Worm (Caenorhabditis elegans) whole organism, young adult: Measurements from ENCODE around the gene F23H11.5.

Experiments used
- B0261.1 ChIP-seq: sonication (generic microtip); optimal IDR thresholded peaks from 2 replicates; lab custom pipeline; 2016; ENCODE audit warnings: mild to moderate bottlenecking, missing genetic modification characterization, moderate library complexity, missing compliant biosample characterization
- C17E4.6 ChIP-seq: fragments of 200-800 bp; sonication (Bioruptor generic); IDR thresholded peaks from 2 replicates; pipeline ENCODE4 v1.3.6; 2022; ENCODE audit warnings: missing genetic modification reagents, missing genetic modification characterization, missing compliant biosample characterization
- F10E7.11 ChIP-seq: sonication (generic microtip); optimal IDR thresholded peaks from 2 replicates; lab custom pipeline; 2017; ENCODE audit warnings: mild to moderate bottlenecking, missing genetic modification characterization, moderate library complexity, missing compliant biosample characterization
- F33H1.4 ChIP-seq: fragments of 200-800 bp; sonication (Bioruptor generic); IDR thresholded peaks from 2 replicates; pipeline ENCODE4 v1.3.6; 2022; ENCODE audit warnings: missing genetic modification reagents, missing genetic modification characterization, missing compliant biosample characterization
- F55B11.4 ChIP-seq: sonication (generic microtip); optimal IDR thresholded peaks from 2 replicates; lab custom pipeline; 2016; ENCODE audit warnings: missing compliant biosample characterization, missing genetic modification characterization, borderline replicate concordance; ENCODE audit not compliant: insufficient read depth
- F57C9.4 ChIP-seq: sonication (generic microtip); optimal IDR thresholded peaks from 2 replicates; lab custom pipeline; 2017; ENCODE audit warnings: mild to moderate bottlenecking, missing genetic modification characterization, missing compliant biosample characterization
- K11D2.4 ChIP-seq: fragments of 200-800 bp; sonication (Bioruptor generic); IDR thresholded peaks from 2 replicates; pipeline ENCODE4 v1.3.6; 2022; ENCODE audit warnings: missing genetic modification reagents, missing genetic modification characterization, missing compliant biosample characterization
- K12H6.12 ChIP-seq: fragments of 200-800 bp; sonication (Bioruptor generic); optimal IDR thresholded peaks from 2 replicates; lab custom pipeline; 2018; ENCODE audit warnings: mild to moderate bottlenecking, missing genetic modification characterization, missing compliant biosample characterization
- T07F8.4 ChIP-seq: sonication (generic microtip); optimal IDR thresholded peaks from 2 replicates; lab custom pipeline; 2016; ENCODE audit warnings: mild to moderate bottlenecking, missing genetic modification characterization, moderate library complexity, missing compliant biosample characterization
- Y53G8AR.9 ChIP-seq: fragments of 200-800 bp; sonication (Bioruptor generic); conservative IDR thresholded peaks from 2 replicates; pipeline ENCODE4 v1.3.6; 2022; ENCODE audit warnings: missing genetic modification reagents, missing genetic modification characterization, missing compliant biosample characterization
- akir-1 ChIP-seq: fragments of 200-800 bp; sonication (Bioruptor generic); optimal IDR thresholded peaks from 2 replicates; lab custom pipeline; 2018; ENCODE audit warnings: mild to moderate bottlenecking, missing genetic modification characterization, moderate library complexity, missing compliant biosample characterization
- atf-7 ChIP-seq: sonication (generic microtip); optimal IDR thresholded peaks from 2 replicates; lab custom pipeline; 2017; ENCODE audit warnings: mild to moderate bottlenecking, missing genetic modification characterization, missing compliant biosample characterization
- attf-3 ChIP-seq: fragments of 200-800 bp; sonication (Bioruptor generic); conservative IDR thresholded peaks from 2 replicates; pipeline ENCODE4 v1.3.6; 2022; ENCODE audit warnings: missing genetic modification reagents, missing genetic modification characterization, missing compliant biosample characterization
- attf-5 ChIP-seq: fragments of 200-800 bp; sonication (Bioruptor generic); optimal IDR thresholded peaks from 2 replicates; lab custom pipeline; 2018; ENCODE audit warnings: mild to moderate bottlenecking, missing genetic modification characterization, missing compliant biosample characterization
- ccch-3 ChIP-seq: fragments of 200-800 bp; sonication (Bioruptor generic); optimal IDR thresholded peaks from 2 replicates; lab custom pipeline; 2018; ENCODE audit warnings: mild to moderate bottlenecking, missing genetic modification characterization, missing compliant biosample characterization
- cebp-1 ChIP-seq, 2 experiments: fragments of 200-800 bp in 1 of 2; sonication (Bioruptor generic) in 1 of 2; sonication (generic microtip) in 1 of 2; IDR thresholded peaks in 1 of 2; optimal IDR thresholded peaks in 1 of 2; 2 replicates each; pipeline versions ENCODE4 v1.3.6 to Lab custom; 2017 to 2022; ENCODE audit warnings: missing compliant biosample characterization in 2 of 2, missing genetic modification characterization in 2 of 2, mild to moderate bottlenecking in 1 of 2, missing genetic modification reagents in 1 of 2, moderate library complexity in 1 of 2
- ceh-27 ChIP-seq: fragments of 200-800 bp; sonication (Bioruptor generic); optimal IDR thresholded peaks from 2 replicates; lab custom pipeline; 2018; ENCODE audit warnings: mild to moderate bottlenecking, missing genetic modification characterization, moderate library complexity, missing compliant biosample characterization
- ceh-91 ChIP-seq: fragments of 200-800 bp; sonication (Bioruptor generic); IDR thresholded peaks from 2 replicates; pipeline ENCODE4 v1.3.6; 2022; ENCODE audit warnings: missing genetic modification reagents, missing genetic modification characterization, missing compliant biosample characterization
- chd-7 ChIP-seq: sonication (generic microtip); optimal IDR thresholded peaks from 2 replicates; lab custom pipeline; 2016; ENCODE audit warnings: mild to moderate bottlenecking, missing genetic modification characterization, moderate library complexity, missing compliant biosample characterization
- die-1 ChIP-seq: sonication (generic microtip); optimal IDR thresholded peaks from 2 replicates; lab custom pipeline; 2016; ENCODE audit warnings: missing genotype, mild to moderate bottlenecking, missing genetic modification characterization, missing compliant biosample characterization
- dpl-1 ChIP-seq: fragments of 150-350 bp; optimal IDR thresholded peaks from 2 replicates; lab custom pipeline; 2014; ENCODE audit warnings: missing biosample characterization, missing genetic modification reagents, missing genetic modification characterization
- egl-44 ChIP-seq: fragments of 200-800 bp; sonication (Bioruptor generic); IDR thresholded peaks from 2 replicates; pipeline ENCODE4 v1.3.6; 2022; ENCODE audit warnings: missing genetic modification reagents, missing genetic modification characterization, missing compliant biosample characterization
- gei-17 ChIP-seq: fragments of 200-800 bp; sonication (Bioruptor generic); optimal IDR thresholded peaks from 2 replicates; lab custom pipeline; 2018; ENCODE audit warnings: mild to moderate bottlenecking, missing genetic modification characterization, missing compliant biosample characterization
- hlh-12 ChIP-seq: sonication (generic microtip); optimal IDR thresholded peaks from 2 replicates; lab custom pipeline; 2016; ENCODE audit warnings: missing genetic modification characterization, missing compliant biosample characterization
- hmg-1.2 ChIP-seq: fragments of 200-800 bp; sonication (Bioruptor generic); IDR thresholded peaks from 2 replicates; pipeline ENCODE4 v1.3.6; 2022; ENCODE audit warnings: missing genetic modification reagents, missing genetic modification characterization, missing compliant biosample characterization
- lag-1 ChIP-seq: fragments of 200-800 bp; sonication (Bioruptor generic); IDR thresholded peaks from 2 replicates; pipeline ENCODE4 v1.3.6; 2022; ENCODE audit warnings: missing genetic modification reagents, missing genetic modification characterization, missing compliant biosample characterization
- lin-26 ChIP-seq: fragments of 200-800 bp; sonication (Bioruptor generic); IDR thresholded peaks from 2 replicates; pipeline ENCODE4 v1.3.6; 2022; ENCODE audit warnings: missing genetic modification reagents, missing genetic modification characterization, missing compliant biosample characterization
- lin-35 ChIP-seq, 3 experiments: fragments of 150-350 bp in 2 of 3; sonication (generic microtip) in 1 of 3; optimal IDR thresholded peaks; 2 replicates each; lab custom pipeline; 2014 to 2018; ENCODE audit warnings: missing biosample characterization in 3 of 3, missing genetic modification characterization in 3 of 3, missing genetic modification reagents in 3 of 3
- lir-1 ChIP-seq: fragments of 200-800 bp; sonication (Bioruptor generic); conservative IDR thresholded peaks from 2 replicates; pipeline ENCODE4 v1.3.6; 2022; ENCODE audit warnings: missing genetic modification reagents, missing genetic modification characterization, missing compliant biosample characterization
- lsy-27 ChIP-seq: sonication (generic microtip); optimal IDR thresholded peaks from 2 replicates; lab custom pipeline; 2017; ENCODE audit warnings: missing genetic modification characterization, mild to moderate bottlenecking, missing compliant biosample characterization, antibody characterized with exemption, missing genotype, borderline replicate concordance; ENCODE audit not compliant: insufficient read depth
- mcd-1 ChIP-seq: fragments of 200-800 bp; sonication (Bioruptor generic); IDR thresholded peaks from 2 replicates; pipeline ENCODE4 v1.3.6; 2022; ENCODE audit warnings: missing genetic modification reagents, missing genetic modification characterization, missing compliant biosample characterization
- nfyb-1 ChIP-seq: fragments of 200-800 bp; sonication (Bioruptor generic); IDR thresholded peaks from 2 replicates; pipeline ENCODE4 v1.3.6; 2022; ENCODE audit warnings: missing genetic modification reagents, missing genetic modification characterization, missing compliant biosample characterization
- nhr-80 ChIP-seq: sonication (generic microtip); optimal IDR thresholded peaks from 2 replicates; lab custom pipeline; 2016; ENCODE audit warnings: missing genetic modification characterization, missing compliant biosample characterization
- pbrm-1 ChIP-seq: fragments of 200-800 bp; sonication (Bioruptor generic); IDR thresholded peaks from 2 replicates; pipeline ENCODE4 v1.3.6; 2022; ENCODE audit warnings: missing genetic modification reagents, missing genetic modification characterization, missing compliant biosample characterization
- rec-8 ChIP-seq, 2 experiments: sonication (generic microtip); optimal IDR thresholded peaks; 2 replicates each; lab custom pipeline; 2016; ENCODE audit warnings: mild to moderate bottlenecking in 2 of 2, missing genetic modification characterization in 2 of 2, missing genetic modification reagents in 2 of 2, missing genotype in 2 of 2, missing biosample characterization in 1 of 2, missing compliant biosample characterization in 1 of 2, moderate library complexity in 1 of 2
- repo-1 ChIP-seq: sonication (generic microtip); optimal IDR thresholded peaks from 2 replicates; lab custom pipeline; 2017; ENCODE audit warnings: mild to moderate bottlenecking, missing genetic modification characterization, missing compliant biosample characterization
- rpc-1 ChIP-seq, 2 experiments: fragments of 150-350 bp in 1 of 2; sonication (generic microtip) in 1 of 2; optimal IDR thresholded peaks; 2 replicates each; lab custom pipeline; 2014 to 2018; ENCODE audit warnings: missing biosample characterization in 1 of 2, missing genetic modification characterization in 1 of 2, missing genetic modification reagents in 1 of 2, missing genotype in 1 of 2
- sdz-38 ChIP-seq: sonication (generic microtip); optimal IDR thresholded peaks from 2 replicates; lab custom pipeline; 2016; ENCODE audit warnings: missing genotype, missing genetic modification characterization, missing compliant biosample characterization
- sea-2 ChIP-seq: fragments of 200-800 bp; sonication (Bioruptor generic); IDR thresholded peaks from 2 replicates; pipeline ENCODE4 v1.3.6; 2022; ENCODE audit warnings: missing genetic modification characterization, missing compliant biosample characterization
- snpc-4 ChIP-seq, 5 experiments: fragments of 150-350 bp in 1 of 5; sonication (generic microtip) in 4 of 5; optimal IDR thresholded peaks; 2 replicates each; lab custom pipeline; 2014 to 2018; ENCODE audit warnings: missing genetic modification characterization in 5 of 5, missing biosample characterization in 3 of 5, antibody characterized with exemption in 2 of 5, mild to moderate bottlenecking in 2 of 5, missing compliant biosample characterization in 2 of 5, missing genotype in 2 of 5, moderate library complexity in 2 of 5, missing genetic modification reagents in 1 of 5
- tbp1 ChIP-seq: fragments of 200-800 bp; sonication (Bioruptor generic); optimal IDR thresholded peaks from 2 replicates; lab custom pipeline; 2018; ENCODE audit warnings: mild to moderate bottlenecking, missing genetic modification characterization, missing compliant biosample characterization
- tlf-1 ChIP-seq: fragments of 200-800 bp; sonication (Bioruptor generic); optimal IDR thresholded peaks from 2 replicates; lab custom pipeline; 2018; ENCODE audit warnings: mild to moderate bottlenecking, missing genetic modification characterization, missing compliant biosample characterization
- unc-62 ChIP-seq: fragments of 150-350 bp; optimal IDR thresholded peaks from 2 replicates; lab custom pipeline; 2014; ENCODE audit warnings: missing biosample characterization, missing genetic modification reagents, missing genetic modification characterization
- zfh-2 ChIP-seq: fragments of 200-800 bp; sonication (Bioruptor generic); conservative IDR thresholded peaks from 2 replicates; pipeline ENCODE4 v1.3.6; 2022; ENCODE audit warnings: missing genetic modification reagents, missing genetic modification characterization, missing compliant biosample characterization
- ztf-18 ChIP-seq: sonication (generic microtip); optimal IDR thresholded peaks from 2 replicates; lab custom pipeline; 2016; ENCODE audit warnings: missing genotype, mild to moderate bottlenecking, missing genetic modification characterization, missing compliant biosample characterization
- ztf-26 ChIP-seq: sonication (generic microtip); optimal IDR thresholded peaks from 2 replicates; lab custom pipeline; 2017; ENCODE audit warnings: missing genetic modification characterization, missing compliant biosample characterization
- ztf-6 ChIP-seq: fragments of 200-800 bp; sonication (Bioruptor generic); IDR thresholded peaks from 2 replicates; pipeline ENCODE4 v1.3.6; 2022; ENCODE audit warnings: missing genetic modification reagents, missing genetic modification characterization, missing compliant biosample characterization

The F23H11.5 gene

DNA sequence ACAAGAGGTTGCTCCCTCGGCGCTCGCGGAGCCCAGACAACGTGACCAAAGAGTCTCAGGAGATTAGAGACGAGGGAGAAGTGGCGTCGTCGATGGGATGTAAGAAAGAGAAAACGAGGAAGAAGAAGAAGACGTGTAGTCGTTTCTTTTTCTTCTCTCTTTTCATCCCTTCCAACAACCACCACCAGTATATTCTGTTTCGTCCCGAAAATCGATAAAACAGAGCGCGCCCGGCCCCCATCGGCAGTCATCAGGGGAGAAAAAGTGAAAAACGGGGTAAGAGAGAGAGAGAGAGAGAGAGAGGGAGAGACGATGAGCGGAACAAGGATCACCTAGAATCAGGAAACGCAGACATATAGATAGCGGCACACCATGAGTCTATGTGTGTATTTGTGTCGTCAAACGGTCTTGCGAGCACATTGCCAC lies 22.5 kb downstream of the F23H11.5 start (continued):
- TF ChIP-seq cebp-1 (GFP tag; IDR thresholded peaks at IDR 0.05; lab: Robert Waterston, UW): no peak
- TF ChIP-seq cebp-1 (tag; optimal IDR thresholded peaks at IDR 0.05; lab: Kevin White, UChicago): peak; percentile 76
- no peak for TF ChIP-seq F10E7.11
- peak; percentile 71 for TF ChIP-seq mcd-1
- no peak for TF ChIP-seq lag-1
- TF ChIP-seq T07F8.4: no peak
- no peak for TF ChIP-seq tlf-1
- no peak for TF ChIP-seq rpc-1 (optimal IDR thresholded peaks at IDR 0.05; lab: Kevin White, UChicago)
- TF ChIP-seq rpc-1 (tag; optimal IDR thresholded peaks at IDR 0.05; lab: Kevin White, UChicago): no peak
- no peak for TF ChIP-seq F55B11.4 (tag; lab: Kevin White, UChicago)
- TF ChIP-seq Y53G8AR.9: 0 out of 2 replicates have a peak, but pooled peaks have one; percentile 30
- no peak for TF ChIP-seq F57C9.4 (tag; lab: Kevin White, UChicago)
- no peak for TF ChIP-seq F33H1.4
- no peak for TF ChIP-seq hlh-12
- TF ChIP-seq akir-1 (GFP tag; lab: Kevin White, UChicago): no peak
- TF ChIP-seq nfyb-1: 0 out of 2 replicates have a peak, but pooled peaks have one; percentile 53
- TF ChIP-seq K12H6.12: peak; percentile 77
- TF ChIP-seq repo-1 (tag; lab: Kevin White, UChicago): no peak
- peak; percentile 56 for TF ChIP-seq ztf-26 (tag; lab: Kevin White, UChicago)
- peak; percentile 93 for TF ChIP-seq zfh-2
- no peak for TF ChIP-seq ztf-18 (tag; lab: Kevin White, UChicago)
- no peak for TF ChIP-seq tbp1
- no peak for TF ChIP-seq ztf-6 (GFP tag; lab: Robert Waterston, UW)
- TF ChIP-seq B0261.1 (tag; lab: Kevin White, UChicago): no peak
- no peak for TF ChIP-seq ceh-91 (GFP tag; lab: Robert Waterston, UW)
- TF ChIP-seq sea-2 (GFP tag; lab: Robert Waterston, UW): no peak
- TF ChIP-seq nhr-80: peak; percentile 75
- TF ChIP-seq lsy-27 (tag; lab: Kevin White, UChicago): no peak
- no peak for TF ChIP-seq dpl-1 (GFP tag; lab: Kevin White, UChicago)
- TF ChIP-seq atf-7 (tag; lab: Kevin White, UChicago): no peak
- TF ChIP-seq egl-44 (GFP tag; lab: Robert Waterston, UW): no peak
- peak; percentile 88 for TF ChIP-seq hmg-1.2 (GFP tag; lab: Robert Waterston, UW)
- TF ChIP-seq gei-17 (GFP tag; lab: Kevin White, UChicago): no peak
- TF ChIP-seq K11D2.4: no peak
- TF ChIP-seq snpc-4 (GFP tag; optimal IDR thresholded peaks at IDR 0.05; lab: Kevin White, UChicago): peak; percentile 41
- TF ChIP-seq snpc-4 (tag; optimal IDR thresholded peaks at IDR 0.05; lab: Kevin White, UChicago): peak in 2 of 4 experiments; percentile 34 to 43
- TF ChIP-seq ceh-27 (GFP tag; lab: Kevin White, UChicago): peak; percentile 80
- TF ChIP-seq ccch-3: no peak
- no peak for TF ChIP-seq unc-62 (GFP tag; lab: Kevin White, UChicago)
- no peak for TF ChIP-seq die-1
- TF ChIP-seq attf-3: 0 out of 2 replicates have a peak, but pooled peaks have one; percentile 26
- TF ChIP-seq C17E4.6 (GFP tag; lab: Robert Waterston, UW): no peak
- peak; percentile 45 for TF ChIP-seq chd-7 (tag; lab: Kevin White, UChicago)
- TF ChIP-seq lin-26 (GFP tag; lab: Robert Waterston, UW): peak; percentile 74; the same call in 1 of the 2 replicates
- no peak for TF ChIP-seq lir-1 (GFP tag; lab: Robert Waterston, UW)
- peak; percentile 41; the same call in 1 of the 2 replicates for TF ChIP-seq pbrm-1 (GFP tag; lab: Robert Waterston, UW)
- TF ChIP-seq lin-35 (GFP tag; optimal IDR thresholded peaks at IDR 0.05; lab: Kevin White, UChicago): peak in 1 of 3 experiments; percentile 41
- peak; percentile 83 for TF ChIP-seq attf-5
- no peak for TF ChIP-seq rec-8 (tag; optimal IDR thresholded peaks at IDR 0.05; lab: Kevin White, UChicago)
- TF ChIP-seq sdz-38: no peak
